Worm (Caenorhabditis elegans) whole organism, late embryonic: Measurements from ENCODE around the gene oatr-1.

Experiments used
- C08G9.2 ChIP-seq: sonication (generic microtip); optimal IDR thresholded peaks from 2 replicates; lab custom pipeline; 2016; ENCODE audit warnings: mild to moderate bottlenecking, missing genetic modification characterization, moderate library complexity, missing compliant biosample characterization
- C38D4.7 ChIP-seq: fragments of 200-800 bp; sonication (Bioruptor generic); optimal IDR thresholded peaks from 2 replicates; lab custom pipeline; 2018; ENCODE audit warnings: mild to moderate bottlenecking, missing genetic modification characterization, moderate library complexity, missing compliant biosample characterization
- F13H6.1 ChIP-seq: sonication (generic microtip); optimal IDR thresholded peaks from 2 replicates; lab custom pipeline; 2016; ENCODE audit warnings: missing genetic modification characterization, missing compliant biosample characterization
- K02D7.2 ChIP-seq: sonication (generic microtip); optimal IDR thresholded peaks from 2 replicates; lab custom pipeline; 2017; ENCODE audit warnings: mild to moderate bottlenecking, missing genetic modification characterization, missing compliant biosample characterization
- K09A11.1 ChIP-seq: sonication (generic microtip); optimal IDR thresholded peaks from 2 replicates; lab custom pipeline; 2017; ENCODE audit warnings: antibody characterized with exemption, mild to moderate bottlenecking, missing genetic modification characterization, missing compliant biosample characterization; ENCODE audit not compliant: insufficient read depth
- Y22D7AL.16 ChIP-seq: sonication (generic microtip); optimal IDR thresholded peaks from 2 replicates; lab custom pipeline; 2016; ENCODE audit warnings: missing genetic modification characterization, missing compliant biosample characterization
- ceh-14 ChIP-seq: sonication (generic microtip); optimal IDR thresholded peaks from 2 replicates; lab custom pipeline; 2016; ENCODE audit warnings: missing genotype, missing genetic modification characterization, missing compliant biosample characterization
- ceh-18 ChIP-seq: sonication (generic microtip); optimal IDR thresholded peaks from 2 replicates; lab custom pipeline; 2016; ENCODE audit warnings: missing genetic modification characterization, missing compliant biosample characterization
- ceh-19 ChIP-seq: fragments of 200-800 bp; sonication (Bioruptor generic); optimal IDR thresholded peaks from 2 replicates; lab custom pipeline; 2018; ENCODE audit warnings: mild to moderate bottlenecking, missing genetic modification characterization, missing compliant biosample characterization
- ceh-2 ChIP-seq: sonication (generic microtip); optimal IDR thresholded peaks from 2 replicates; lab custom pipeline; 2016; ENCODE audit warnings: missing genotype, missing genetic modification characterization, missing compliant biosample characterization
- ceh-24 ChIP-seq: sonication (generic microtip); optimal IDR thresholded peaks from 2 replicates; lab custom pipeline; 2016; ENCODE audit warnings: mild to moderate bottlenecking, missing genetic modification characterization, missing compliant biosample characterization
- ceh-30 ChIP-seq: fragments of 150-350 bp; optimal IDR thresholded peaks from 2 replicates; lab custom pipeline; 2014; ENCODE audit warnings: missing biosample characterization, missing genetic modification characterization
- ceh-31 ChIP-seq: sonication (generic microtip); optimal IDR thresholded peaks from 2 replicates; lab custom pipeline; 2016; ENCODE audit warnings: missing genetic modification characterization, missing compliant biosample characterization
- ceh-34 ChIP-seq: sonication (generic microtip); optimal IDR thresholded peaks from 2 replicates; lab custom pipeline; 2016; ENCODE audit warnings: mild to moderate bottlenecking, missing genetic modification characterization, missing compliant biosample characterization
- ceh-45 ChIP-seq: fragments of 200-800 bp; sonication (Bioruptor generic); IDR thresholded peaks from 2 replicates; pipeline ENCODE4 v1.3.6; 2022; ENCODE audit warnings: missing genetic modification reagents, missing genetic modification characterization, missing compliant biosample characterization
- ceh-48 ChIP-seq: sonication (generic microtip); optimal IDR thresholded peaks from 2 replicates; lab custom pipeline; 2016; ENCODE audit warnings: missing genetic modification characterization, inconsistent platforms, missing compliant biosample characterization
- ceh-6 ChIP-seq: fragments of 200-800 bp; sonication (Bioruptor generic); optimal IDR thresholded peaks from 2 replicates; lab custom pipeline; 2018; ENCODE audit warnings: mild to moderate bottlenecking, missing genetic modification characterization, missing compliant biosample characterization
- ceh-9 ChIP-seq: sonication (generic microtip); optimal IDR thresholded peaks from 2 replicates; lab custom pipeline; 2016; ENCODE audit warnings: mild to moderate bottlenecking, missing genetic modification characterization, inconsistent platforms, missing compliant biosample characterization
- che-1 ChIP-seq: sonication (generic microtip); optimal IDR thresholded peaks from 2 replicates; lab custom pipeline; 2016; ENCODE audit warnings: mild to moderate bottlenecking, missing genetic modification characterization, missing compliant biosample characterization
- dmd-4 ChIP-seq: sonication (generic microtip); optimal IDR thresholded peaks from 2 replicates; lab custom pipeline; 2016; ENCODE audit warnings: borderline replicate concordance, missing genetic modification characterization, missing compliant biosample characterization
- elt-2 ChIP-seq: sonication (generic microtip); optimal IDR thresholded peaks from 2 replicates; lab custom pipeline; 2016; ENCODE audit warnings: missing genetic modification reagents, missing genetic modification characterization, missing compliant biosample characterization
- ets-4 ChIP-seq: sonication (generic microtip); optimal IDR thresholded peaks from 2 replicates; lab custom pipeline; 2016; ENCODE audit warnings: missing genetic modification characterization, missing compliant biosample characterization
- eyg-1 ChIP-seq: sonication (generic microtip); optimal IDR thresholded peaks from 2 replicates; lab custom pipeline; 2016; ENCODE audit warnings: missing genotype, missing genetic modification characterization, missing compliant biosample characterization
- fax-1 ChIP-seq: sonication (generic microtip); optimal IDR thresholded peaks from 2 replicates; lab custom pipeline; 2016; ENCODE audit warnings: missing genotype, missing genetic modification characterization, missing compliant biosample characterization
- fkh-10 ChIP-seq: fragments of 150-350 bp; optimal IDR thresholded peaks from 2 replicates; lab custom pipeline; 2014; ENCODE audit warnings: missing biosample characterization, missing genetic modification reagents, missing genetic modification characterization
- hlh-13 ChIP-seq: fragments of 200-800 bp; sonication (Bioruptor generic); optimal IDR thresholded peaks from 2 replicates; lab custom pipeline; 2018; ENCODE audit warnings: mild to moderate bottlenecking, missing genetic modification characterization, missing compliant biosample characterization
- hlh-15 ChIP-seq: sonication (generic microtip); optimal IDR thresholded peaks from 2 replicates; lab custom pipeline; 2016; ENCODE audit warnings: missing genetic modification characterization, missing compliant biosample characterization
- hlh-30 ChIP-seq: sonication (generic microtip); optimal IDR thresholded peaks from 2 replicates; lab custom pipeline; 2017; ENCODE audit warnings: antibody characterized with exemption, missing genetic modification characterization, missing compliant biosample characterization; ENCODE audit not compliant: insufficient read depth
- hlh-6 ChIP-seq: sonication (generic microtip); optimal IDR thresholded peaks from 2 replicates; lab custom pipeline; 2016; ENCODE audit warnings: missing genotype, missing genetic modification characterization, missing compliant biosample characterization
- hlh-8 ChIP-seq: sonication (generic microtip); optimal IDR thresholded peaks from 2 replicates; lab custom pipeline; 2016; ENCODE audit warnings: missing genotype, missing genetic modification characterization, missing compliant biosample characterization
- lim-6 ChIP-seq: sonication (generic microtip); optimal IDR thresholded peaks from 2 replicates; lab custom pipeline; 2016; ENCODE audit warnings: missing genetic modification characterization, missing compliant biosample characterization
- lin-11 ChIP-seq: fragments of 200-800 bp; sonication (Bioruptor generic); optimal IDR thresholded peaks from 2 replicates; lab custom pipeline; 2018; ENCODE audit warnings: mild to moderate bottlenecking, missing genetic modification characterization, missing compliant biosample characterization
- madf-2 ChIP-seq: sonication (generic microtip); optimal IDR thresholded peaks from 2 replicates; lab custom pipeline; 2017; ENCODE audit warnings: missing genetic modification characterization, missing compliant biosample characterization
- mec-3 ChIP-seq: sonication (generic microtip); optimal IDR thresholded peaks from 2 replicates; lab custom pipeline; 2016; ENCODE audit warnings: borderline replicate concordance, missing genetic modification characterization, missing compliant biosample characterization
- nfya-1 ChIP-seq: sonication (generic microtip); optimal IDR thresholded peaks from 2 replicates; lab custom pipeline; 2017; ENCODE audit warnings: missing genetic modification characterization, mild to moderate bottlenecking, missing compliant biosample characterization, antibody characterized with exemption, moderate library complexity
- nhr-11 ChIP-seq: fragments of 150-350 bp; optimal IDR thresholded peaks from 2 replicates; lab custom pipeline; 2014; ENCODE audit warnings: missing biosample characterization, missing genetic modification characterization
- nhr-232 ChIP-seq: sonication (generic microtip); optimal IDR thresholded peaks from 2 replicates; lab custom pipeline; 2016; ENCODE audit warnings: missing genetic modification characterization, missing compliant biosample characterization
- npax-4 ChIP-seq: sonication (generic microtip); optimal IDR thresholded peaks from 2 replicates; lab custom pipeline; 2016; ENCODE audit warnings: missing genetic modification characterization, missing compliant biosample characterization
- pag-3 ChIP-seq: sonication (generic microtip); optimal IDR thresholded peaks from 2 replicates; lab custom pipeline; 2016; ENCODE audit warnings: missing compliant biosample characterization, missing genetic modification characterization, borderline replicate concordance
- pat-9 ChIP-seq: fragments of 200-800 bp; sonication (Bioruptor generic); optimal IDR thresholded peaks from 2 replicates; lab custom pipeline; 2018; ENCODE audit warnings: mild to moderate bottlenecking, missing genetic modification characterization, moderate library complexity, missing compliant biosample characterization
- pros-1 ChIP-seq: fragments of 150-350 bp; optimal IDR thresholded peaks from 2 replicates; lab custom pipeline; 2014; ENCODE audit warnings: missing biosample characterization, missing genetic modification reagents, missing genetic modification characterization
- ref-2 ChIP-seq: sonication (generic microtip); optimal IDR thresholded peaks from 2 replicates; lab custom pipeline; 2016; ENCODE audit warnings: missing genetic modification characterization, missing compliant biosample characterization
- sox-4 ChIP-seq: sonication (generic microtip); optimal IDR thresholded peaks from 2 replicates; lab custom pipeline; 2017; ENCODE audit warnings: mild to moderate bottlenecking, missing genetic modification characterization, inconsistent platforms, missing compliant biosample characterization
- tbx-2 ChIP-seq: sonication (generic microtip); optimal IDR thresholded peaks from 2 replicates; lab custom pipeline; 2016; ENCODE audit warnings: missing genetic modification characterization, missing compliant biosample characterization
- tbx-7 ChIP-seq: sonication (generic microtip); optimal IDR thresholded peaks from 2 replicates; lab custom pipeline; 2016; ENCODE audit warnings: missing genotype, missing genetic modification characterization, missing compliant biosample characterization
- ttx-3 ChIP-seq: sonication (generic microtip); optimal IDR thresholded peaks from 2 replicates; lab custom pipeline; 2016; ENCODE audit warnings: missing genetic modification reagents, missing genetic modification characterization, missing compliant biosample characterization
- unc-42 ChIP-seq: sonication (generic microtip); optimal IDR thresholded peaks from 2 replicates; lab custom pipeline; 2016; ENCODE audit warnings: missing genotype, missing genetic modification characterization, missing compliant biosample characterization
- unc-55 ChIP-seq: sonication (generic microtip); optimal IDR thresholded peaks from 2 replicates; lab custom pipeline; 2017; ENCODE audit warnings: missing biosample characterization, missing genetic modification reagents, missing genetic modification characterization
- zip-5 ChIP-seq: sonication (generic microtip); optimal IDR thresholded peaks from 2 replicates; lab custom pipeline; 2016; ENCODE audit warnings: missing genetic modification characterization, missing compliant biosample characterization
- ztf-16 ChIP-seq: sonication (generic microtip); optimal IDR thresholded peaks from 2 replicates; lab custom pipeline; 2017; ENCODE audit warnings: missing genetic modification characterization, missing compliant biosample characterization

oatr-1 gene

ce11 chrIII:6345968-6346498, 49.9 kb downstream of the oatr-1 start, which contains the start of the genes trmt-10C.2 and C56G2.22:
Gene trmt-10C.2, plus strand, starts transcription at chrIII:6346281.
Gene C56G2.22, plus strand, starts transcription at chrIII:6346448.
- TF ChIP-seq che-1 (no peak), elt-2 (tag; lab: Kevin White, UChicago) (peak; percentile 6), ceh-31 (no peak)
- TF ChIP-seq, all 69 proteins: peak for 1

ce11 chrIII:6344737-6345136, 51.2 kb downstream of the oatr-1 start:
- TF ChIP-seq ceh-48 (peak; percentile 16), pros-1 (tag; lab: Kevin White, UChicago) (peak; percentile 13), tbx-2 (tag; lab: Kevin White, UChicago) (peak; percentile 74), ref-2 (tag; lab: Kevin White, UChicago) (peak; percentile 58), che-1 (no peak), ceh-24 (tag; lab: Kevin White, UChicago) (no peak), elt-2 (tag; lab: Kevin White, UChicago) (peak; percentile 46), ceh-19 (no peak), madf-2 (tag; lab: Kevin White, UChicago) (no peak), lin-11 (tag; lab: Kevin White, UChicago) (no peak), C08G9.2 (tag; lab: Kevin White, UChicago) (peak; percentile 29), fax-1 (tag; lab: Kevin White, UChicago) (no peak), ceh-2 (tag; lab: Kevin White, UChicago) (no peak), pag-3 (no peak), nhr-11 (tag; lab: Kevin White, UChicago) (no peak), K09A11.1 (tag; lab: Kevin White, UChicago) (peak; percentile 25), dmd-4 (tag; lab: Kevin White, UChicago) (no peak), ceh-6 (GFP tag; lab: Kevin White, UChicago) (no peak), Y22D7AL.16 (tag; lab: Kevin White, UChicago) (no peak), pat-9 (peak; percentile 81), ceh-9 (tag; lab: Kevin White, UChicago) (no peak), C38D4.7 (GFP tag; lab: Kevin White, UChicago) (no peak), tbx-7 (tag; lab: Kevin White, UChicago) (no peak), nfya-1 (tag; lab: Kevin White, UChicago) (peak; percentile 81), K02D7.2 (tag; lab: Kevin White, UChicago) (no peak), fkh-10 (GFP tag; lab: Kevin White, UChicago) (peak; percentile 33), hlh-13 (GFP tag; lab: Kevin White, UChicago) (no peak), ets-4 (tag; lab: Kevin White, UChicago) (no peak), zip-5 (tag; lab: Kevin White, UChicago) (no peak), ceh-30 (tag; lab: Kevin White, UChicago) (peak; percentile 30), unc-55 (GFP tag; lab: Kevin White, UChicago) (peak; percentile 57), sox-4 (tag; lab: Kevin White, UChicago) (no peak), eyg-1 (no peak), ttx-3 (tag; lab: Kevin White, UChicago) (no peak), ceh-14 (tag; lab: Kevin White, UChicago) (no peak), F13H6.1 (peak; percentile 38), hlh-8 (no peak), ceh-34 (peak; percentile 63), hlh-15 (tag; lab: Kevin White, UChicago) (no peak), lim-6 (no peak), ceh-18 (tag; lab: Kevin White, UChicago) (peak; percentile 68), ztf-16 (no peak), hlh-6 (tag; lab: Kevin White, UChicago) (no peak), ceh-45 (GFP tag; lab: Robert Waterston, UW) (no peak), hlh-30 (tag; lab: Kevin White, UChicago) (peak; percentile 41), mec-3 (tag; lab: Kevin White, UChicago) (no peak), npax-4 (tag; lab: Kevin White, UChicago) (no peak), nhr-232 (tag; lab: Kevin White, UChicago) (no peak), unc-42 (peak; percentile 25)
